Fruit fly (Drosophila melanogaster) whole organism: Measurements from ENCODE around the gene Hasp.

Experiments
- CG8478 ChIP-seq: fragments of >200 bp; optimal IDR thresholded peaks from 2 replicates; lab custom pipeline; 2018; ENCODE audit warnings: inconsistent platforms
- EcR ChIP-seq, 2 experiments: fragments of >200 bp; optimal IDR thresholded peaks; 2 replicates each; lab custom pipeline; 2017; ENCODE audit warnings: missing biosample characterization in 2 of 2, missing genetic modification characterization in 2 of 2, missing genetic modification reagents in 2 of 2
- pan ChIP-seq: fragments of >200 bp; optimal IDR thresholded peaks from 2 replicates; lab custom pipeline; 2017
- psq ChIP-seq: fragments of >200 bp; optimal IDR thresholded peaks from 2 replicates; lab custom pipeline; 2017
- usp ChIP-seq: fragments of >200 bp; optimal IDR thresholded peaks from 2 replicates; lab custom pipeline; 2017; ENCODE audit warnings: missing biosample characterization, missing genetic modification characterization, mixed read lengths

- TF ChIP-seq CG8478, result no peak
- no peak for TF ChIP-seq EcR (GFP tag; optimal IDR thresholded peaks at IDR 0.05; lab: Kevin White, UChicago)
- no peak for TF ChIP-seq usp (GFP tag; lab: Kevin White, UChicago)
- TF ChIP-seq psq (lab: Kevin White, UChicago), result no peak
- no peak for TF ChIP-seq pan (lab: Kevin White, UChicago)
Observed at dm6 chr2L:19479249-19479984, 37.6 kb downstream of the Hasp start.
